Worm (Caenorhabditis elegans): Measurements from ENCODE around the gene gon-4.

- TF ChIP-seq ref-1 (GFP tag; conservative IDR thresholded peaks at IDR 0.05): no peak
- no peak for TF ChIP-seq tab-1 (GFP tag; IDR thresholded peaks at IDR 0.05)
- TF ChIP-seq ztf-23 (GFP tag; IDR thresholded peaks at IDR 0.05): no peak
These were observed 18.5 kb downstream of the gon-4 start, which contains the start of gene col-124 for ce11 chrIV:10216078-10216477.
